Fruit fly (Drosophila melanogaster) whole organism, embryonic: ENCODE measurements around the gene UQCR-C2.

Experiments
- BEAF-32 ChIP-seq: fragments of 200-800 bp; sonication (Bioruptor generic); optimal IDR thresholded peaks from 3 replicates; lab custom pipeline; 2017; ENCODE audit warnings: missing biosample characterization, missing genetic modification characterization, mild to moderate bottlenecking, moderate library complexity, missing genetic modification reagents
- CG12744 ChIP-seq: fragments of 200-800 bp; sonication (Bioruptor generic); optimal IDR thresholded peaks from 2 replicates; lab custom pipeline; 2016; ENCODE audit warnings: missing biosample characterization, missing genetic modification characterization
- CG15601 ChIP-seq: fragments of 200-800 bp; sonication (Bioruptor generic); optimal IDR thresholded peaks from 3 replicates; lab custom pipeline; 2019; ENCODE audit warnings: missing biosample characterization, mild to moderate bottlenecking, missing genetic modification characterization, moderate library complexity
- Ets97D ChIP-seq: fragments of 200-800 bp; sonication (Bioruptor generic); optimal IDR thresholded peaks from 3 replicates; lab custom pipeline; 2016; ENCODE audit warnings: missing biosample characterization, missing genetic modification characterization
- Gug ChIP-seq: fragments of 200-800 bp; sonication (Bioruptor generic); IDR thresholded peaks from 4 replicates; pipeline ENCODE4 v1.3.6; 2022; ENCODE audit warnings: missing biosample characterization, missing genetic modification characterization
- Meics ChIP-seq: fragments of 200-800 bp; sonication (Bioruptor generic); optimal IDR thresholded peaks from 2 replicates; lab custom pipeline; 2017; ENCODE audit warnings: missing biosample characterization, mild to moderate bottlenecking, missing genetic modification characterization
- ssp ChIP-seq: fragments of 200-800 bp; sonication (Bioruptor generic); IDR thresholded peaks from 2 replicates; pipeline ENCODE4 v1.3.6; 2022; ENCODE audit warnings: missing biosample characterization, missing genetic modification characterization

dm6 chr3L:16582678-16583315 lies 1.1 kb upstream of the UQCR-C2 start, which contains the start of gene Rpn12:
- TF ChIP-seq Ets97D (peak; percentile 1), Gug (no peak), Meics (GFP tag; lab: Kevin White, UChicago) (peak; percentile 26), CG12744 (GFP tag; lab: Kevin White, UChicago) (no peak), ssp (GFP tag; lab: Robert Waterston, UW) (no peak), CG15601 (no peak), BEAF-32 (GFP tag; lab: Kevin White, UChicago) (peak; percentile 79)
